Fruit fly (Drosophila melanogaster): Measurements from ENCODE around the gene CG12355.
A peak's percentile ranks its signal among the peaks of the same experiment; 100 is the strongest.

DNA sequence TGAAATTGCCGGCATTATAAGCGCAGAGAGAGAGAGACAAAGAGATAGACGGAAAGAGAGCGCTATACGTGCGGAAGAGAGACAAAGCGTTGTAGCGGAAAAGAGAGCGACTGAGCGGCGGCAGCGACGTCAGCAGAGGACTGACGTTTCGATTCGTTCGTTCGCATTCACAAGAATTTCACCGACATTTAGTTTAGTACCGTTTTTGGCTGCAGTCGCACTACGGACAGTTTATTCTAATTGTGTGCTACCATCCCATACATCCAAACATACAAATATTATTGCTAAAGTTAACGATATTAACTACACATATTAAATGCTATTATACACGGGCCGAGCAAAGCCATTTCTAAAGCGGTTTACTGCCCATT, 39.9 kb upstream of the CG12355 start, which contains the start of gene CrebA:
- no peak for TF ChIP-seq rn (GFP tag; IDR thresholded peaks at IDR 0.05)
- peak; percentile 56 for TF ChIP-seq CG4496 (GFP tag; IDR thresholded peaks at IDR 0.05)
